Worm (Caenorhabditis elegans): ENCODE results near the gene pepm-1.

The pepm-1 gene

DNA sequence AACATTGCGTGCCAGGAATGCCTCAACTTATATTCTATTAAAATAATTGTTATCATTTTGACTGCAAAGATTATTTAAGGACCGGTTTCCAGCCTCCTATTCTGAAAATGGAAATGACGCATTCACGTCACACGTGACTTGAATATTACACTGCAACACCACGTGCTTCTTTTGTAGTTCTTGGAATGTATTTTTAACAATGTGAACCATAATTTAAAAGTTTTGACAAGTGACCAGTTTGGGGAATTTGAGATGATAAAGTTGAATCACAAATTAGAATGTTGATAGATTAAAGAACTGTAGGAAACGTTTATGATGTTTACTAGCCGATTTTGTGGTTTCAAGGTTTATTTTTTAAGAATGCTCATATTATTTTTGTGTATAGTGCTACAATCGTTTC is 12.8 kb downstream of the pepm-1 start, which contains the start of gene F47B8.10:
F47B8.10 (plus strand) TSS at position 301 of the 400 bp plus-strand sequence.
- TF ChIP-seq pha-4 (tag; optimal IDR thresholded peaks at IDR 0.05) (no peak), sem-2 (GFP tag; optimal IDR thresholded peaks at IDR 0.05) (no peak), zip-8 (tag; optimal IDR thresholded peaks at IDR 0.05) (no peak), elt-1 (tag; optimal IDR thresholded peaks at IDR 0.05; ENCODE audit: borderline replicate concordance, insufficient read depth) (no peak), unc-39 (tag; optimal IDR thresholded peaks at IDR 0.05) (no peak), elt-3 (tag; optimal IDR thresholded peaks at IDR 0.05) (no peak), blmp-1 (tag; optimal IDR thresholded peaks at IDR 0.05) (no peak), nhr-237 (tag; optimal IDR thresholded peaks at IDR 0.05) (no peak)

DNA sequence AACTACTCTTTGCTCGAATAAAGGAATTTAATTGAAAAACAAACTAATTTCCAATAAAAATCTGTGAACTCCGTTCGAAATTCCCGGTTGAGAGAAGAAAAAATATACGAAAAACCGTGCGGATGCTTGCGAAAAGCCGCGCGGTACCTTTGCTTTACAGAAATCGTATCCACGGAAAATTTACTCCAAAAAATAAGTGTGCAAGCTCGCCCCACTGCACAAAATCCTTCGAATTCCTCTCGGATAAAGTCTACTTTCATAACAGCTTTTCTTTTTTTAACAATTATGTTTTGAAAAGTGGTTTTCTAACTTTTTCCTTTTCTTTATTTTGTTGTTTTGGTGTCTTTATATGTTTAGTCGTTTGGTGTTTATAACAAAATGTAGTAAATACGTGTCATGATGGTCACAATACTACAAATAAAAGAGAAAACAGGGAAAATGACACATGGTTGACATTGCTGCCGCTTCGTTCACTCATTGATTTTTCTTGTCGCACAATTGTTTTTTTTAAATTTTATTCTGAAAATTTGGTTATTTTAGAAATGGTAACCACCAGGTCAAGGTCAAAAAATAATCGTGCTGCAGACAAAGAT is 18.4 kb downstream of the pepm-1 start, which contains the start of gene cept-2:
cept-2 (plus strand) TSS at position 533 of the 593 bp plus-strand sequence.
- no peak for TF ChIP-seq flh-1 (GFP tag; optimal IDR thresholded peaks at IDR 0.05)
- TF ChIP-seq elt-1 (tag; optimal IDR thresholded peaks at IDR 0.05; ENCODE audit: borderline replicate concordance, insufficient read depth) = no peak
- TF ChIP-seq ztf-11 (tag; optimal IDR thresholded peaks at IDR 0.05) = no peak
- no peak for TF ChIP-seq unc-120 (tag; optimal IDR thresholded peaks at IDR 0.05; ENCODE audit: poor library complexity, severe bottlenecking)
- peak; percentile 84 for TF ChIP-seq lsy-2 (tag; optimal IDR thresholded peaks at IDR 0.05)
- TF ChIP-seq ceh-39 (tag; optimal IDR thresholded peaks at IDR 0.05) = peak; percentile 12
- peak; percentile 8 for TF ChIP-seq nhr-2 (tag; optimal IDR thresholded peaks at IDR 0.05)
- peak; percentile 86 for TF ChIP-seq nhr-237 (tag; optimal IDR thresholded peaks at IDR 0.05)
- peak; percentile 58 for TF ChIP-seq pha-4 (tag; optimal IDR thresholded peaks at IDR 0.05)
- TF ChIP-seq ces-1 (GFP tag; optimal IDR thresholded peaks at IDR 0.05) = no peak
- peak; percentile 97 for TF ChIP-seq mep-1 (tag; optimal IDR thresholded peaks at IDR 0.05)
- TF ChIP-seq lin-13 (tag; optimal IDR thresholded peaks at IDR 0.05) = peak; percentile 70
- TF ChIP-seq hlh-1 (tag; optimal IDR thresholded peaks at IDR 0.05) = peak; percentile 40
- TF ChIP-seq elt-3 (tag; optimal IDR thresholded peaks at IDR 0.05) = no peak
- TF ChIP-seq drap-1 (GFP tag; optimal IDR thresholded peaks at IDR 0.05) = peak; percentile 49
- TF ChIP-seq sptf-1 (tag; optimal IDR thresholded peaks at IDR 0.05) = peak; percentile 56
- no peak for TF ChIP-seq nhr-76 (tag; optimal IDR thresholded peaks at IDR 0.05)
- TF ChIP-seq unc-39 (tag; optimal IDR thresholded peaks at IDR 0.05) = no peak
- peak; percentile 27 for TF ChIP-seq unc-62 (GFP tag; optimal IDR thresholded peaks at IDR 0.05)
- peak; percentile 2 for TF ChIP-seq cnd-1 (tag; optimal IDR thresholded peaks at IDR 0.05)

ce11 chrV:14350498-14350897 is 21.6 kb downstream of the pepm-1 start:
- no peak for TF ChIP-seq nhr-28 (tag; optimal IDR thresholded peaks at IDR 0.05)
- no peak for TF ChIP-seq lin-32 (GFP tag; optimal IDR thresholded peaks at IDR 0.05)
- TF ChIP-seq ces-1 (GFP tag; optimal IDR thresholded peaks at IDR 0.05) = no peak
- TF ChIP-seq blmp-1 (tag; optimal IDR thresholded peaks at IDR 0.05) = no peak
- no peak for TF ChIP-seq tbx-8 (GFP tag; optimal IDR thresholded peaks at IDR 0.05)

- peak; percentile 56 for TF ChIP-seq nhr-237 (tag; optimal IDR thresholded peaks at IDR 0.05)
- no peak for TF ChIP-seq tbx-8 (GFP tag; optimal IDR thresholded peaks at IDR 0.05)
- TF ChIP-seq mls-2 (tag; optimal IDR thresholded peaks at IDR 0.05) = no peak
- no peak for TF ChIP-seq lin-32 (GFP tag; optimal IDR thresholded peaks at IDR 0.05)
- no peak for TF ChIP-seq mab-5 (tag; optimal IDR thresholded peaks at IDR 0.05)
- TF ChIP-seq lsy-2 (tag; optimal IDR thresholded peaks at IDR 0.05) = peak; percentile 31
- TF ChIP-seq nhr-76 (tag; optimal IDR thresholded peaks at IDR 0.05) = no peak
- TF ChIP-seq ceh-43 (GFP tag; optimal IDR thresholded peaks at IDR 0.05) = no peak
- TF ChIP-seq nhr-12 (tag; optimal IDR thresholded peaks at IDR 0.05) = no peak
- TF ChIP-seq M03D4.4 (tag; optimal IDR thresholded peaks at IDR 0.05) = peak; percentile 2
- TF ChIP-seq ces-1 (GFP tag; optimal IDR thresholded peaks at IDR 0.05) = peak; percentile 9
- no peak for TF ChIP-seq cnd-1 (tag; optimal IDR thresholded peaks at IDR 0.05)
- no peak for TF ChIP-seq blmp-1 (tag; optimal IDR thresholded peaks at IDR 0.05)
- no peak for TF ChIP-seq nhr-2 (tag; optimal IDR thresholded peaks at IDR 0.05)
- peak; percentile 32 for TF ChIP-seq ceh-83 (GFP tag; optimal IDR thresholded peaks at IDR 0.05)
- no peak for TF ChIP-seq elt-3 (tag; optimal IDR thresholded peaks at IDR 0.05)
- TF ChIP-seq ztf-11 (tag; optimal IDR thresholded peaks at IDR 0.05) = peak; percentile 12
- TF ChIP-seq ham-2 (GFP tag; optimal IDR thresholded peaks at IDR 0.05) = peak; percentile 54
- no peak for TF ChIP-seq flh-1 (GFP tag; optimal IDR thresholded peaks at IDR 0.05)
- TF ChIP-seq hlh-1 (tag; optimal IDR thresholded peaks at IDR 0.05) = no peak
- TF ChIP-seq mep-1 (tag; optimal IDR thresholded peaks at IDR 0.05) = peak; percentile 6
- peak; percentile 58 for TF ChIP-seq drap-1 (GFP tag; optimal IDR thresholded peaks at IDR 0.05)
- no peak for TF ChIP-seq lin-13 (tag; optimal IDR thresholded peaks at IDR 0.05)
- TF ChIP-seq bed-3 (GFP tag; optimal IDR thresholded peaks at IDR 0.05) = no peak
- peak; percentile 9 for TF ChIP-seq unc-62 (GFP tag; optimal IDR thresholded peaks at IDR 0.05)
- TF ChIP-seq snpc-4 (tag; optimal IDR thresholded peaks at IDR 0.05) = no peak
- no peak for TF ChIP-seq nhr-28 (tag; optimal IDR thresholded peaks at IDR 0.05)
- no peak for TF ChIP-seq ceh-39 (tag; optimal IDR thresholded peaks at IDR 0.05)
Measured at ce11 chrV:14350949-14351348, 22.0 kb downstream of the pepm-1 start.

Measured in whole organism, mixed stage, embryonic.